Worm (Caenorhabditis elegans): ENCODE data around the gene cyp-35A2.

The cyp-35A2 gene

ce11 chrV:7402355-7402754 is 38.4 kb upstream of the cyp-35A2 start, which contains the start of gene srj-13:
TSS of gene srj-13 (plus strand) at chrV:7402655.
- TF ChIP-seq unc-62 (GFP tag; optimal IDR thresholded peaks at IDR 0.05) (no peak), pha-4 (tag; optimal IDR thresholded peaks at IDR 0.05) (no peak), ceh-39 (tag; optimal IDR thresholded peaks at IDR 0.05) (no peak), tbx-8 (GFP tag; optimal IDR thresholded peaks at IDR 0.05) (no peak), lin-13 (tag; optimal IDR thresholded peaks at IDR 0.05) (no peak)

- TF ChIP-seq cnd-1 (tag; optimal IDR thresholded peaks at IDR 0.05) (no peak), unc-39 (tag; optimal IDR thresholded peaks at IDR 0.05) (no peak), unc-62 (GFP tag; optimal IDR thresholded peaks at IDR 0.05) (no peak)
Measured at ce11 chrV:7400588-7400987, 36.6 kb upstream of the cyp-35A2 start, which contains the start of gene srx-60. TSS of gene srx-60 (plus strand) at chrV:7400888.

- TF ChIP-seq ztf-11 (tag; optimal IDR thresholded peaks at IDR 0.05) (no peak), ceh-43 (GFP tag; optimal IDR thresholded peaks at IDR 0.05) (no peak), unc-120 (tag; optimal IDR thresholded peaks at IDR 0.05; ENCODE audit: poor library complexity, severe bottlenecking) (no peak), elt-3 (tag; optimal IDR thresholded peaks at IDR 0.05) (no peak), nhr-2 (tag; optimal IDR thresholded peaks at IDR 0.05) (no peak), drap-1 (GFP tag; optimal IDR thresholded peaks at IDR 0.05) (no peak)
Measured at ce11 chrV:7400095-7400494, 36.1 kb upstream of the cyp-35A2 start, which contains the start of gene cnc-9. TSS of gene cnc-9 (minus strand) at chrV:7400195.

ce11 chrV:7399202-7399601 is 35.2 kb upstream of the cyp-35A2 start, which contains the start of gene gst-41:
TSS of gene gst-41 (minus strand) at chrV:7399302.
- TF ChIP-seq drap-1 (GFP tag; optimal IDR thresholded peaks at IDR 0.05), result no peak
- no peak for TF ChIP-seq hlh-1 (tag; optimal IDR thresholded peaks at IDR 0.05)
- TF ChIP-seq cnd-1 (tag; optimal IDR thresholded peaks at IDR 0.05), result no peak
- no peak for TF ChIP-seq nhr-237 (tag; optimal IDR thresholded peaks at IDR 0.05)
- no peak for TF ChIP-seq zip-8 (tag; optimal IDR thresholded peaks at IDR 0.05)
- TF ChIP-seq bed-3 (GFP tag; optimal IDR thresholded peaks at IDR 0.05), result no peak
- no peak for TF ChIP-seq nhr-2 (tag; optimal IDR thresholded peaks at IDR 0.05)
- no peak for TF ChIP-seq ceh-39 (tag; optimal IDR thresholded peaks at IDR 0.05)
- no peak for TF ChIP-seq unc-120 (tag; optimal IDR thresholded peaks at IDR 0.05; ENCODE audit: poor library complexity, severe bottlenecking)
- no peak for TF ChIP-seq unc-62 (GFP tag; optimal IDR thresholded peaks at IDR 0.05)
- no peak for TF ChIP-seq blmp-1 (tag; optimal IDR thresholded peaks at IDR 0.05)
- TF ChIP-seq mab-5 (tag; optimal IDR thresholded peaks at IDR 0.05), result no peak
- TF ChIP-seq flh-1 (GFP tag; optimal IDR thresholded peaks at IDR 0.05), result no peak
- no peak for TF ChIP-seq pha-4 (tag; optimal IDR thresholded peaks at IDR 0.05)
- no peak for TF ChIP-seq ces-1 (GFP tag; optimal IDR thresholded peaks at IDR 0.05)
- TF ChIP-seq nhr-12 (tag; optimal IDR thresholded peaks at IDR 0.05), result no peak
- no peak for TF ChIP-seq lin-13 (tag; optimal IDR thresholded peaks at IDR 0.05)

ce11 chrV:7395359-7395758 is 31.4 kb upstream of the cyp-35A2 start, which contains the start of gene srx-9:
TSS of gene srx-9 (minus strand) at chrV:7395459.
- TF ChIP-seq zip-8 (tag; optimal IDR thresholded peaks at IDR 0.05) (peak; percentile 33), ham-2 (GFP tag; optimal IDR thresholded peaks at IDR 0.05) (no peak)

ce11 chrV:7391933-7392332 is 28.0 kb upstream of the cyp-35A2 start, which contains the start of gene fbxa-105:
TSS of gene fbxa-105 (minus strand) at chrV:7392029.
- TF ChIP-seq ztf-11 (tag; optimal IDR thresholded peaks at IDR 0.05) (no peak), nhr-2 (tag; optimal IDR thresholded peaks at IDR 0.05) (no peak), sptf-1 (tag; optimal IDR thresholded peaks at IDR 0.05) (no peak), blmp-1 (tag; optimal IDR thresholded peaks at IDR 0.05) (no peak), mab-5 (tag; optimal IDR thresholded peaks at IDR 0.05) (no peak), M03D4.4 (tag; optimal IDR thresholded peaks at IDR 0.05) (no peak), lsy-2 (tag; optimal IDR thresholded peaks at IDR 0.05) (no peak), ham-2 (GFP tag; optimal IDR thresholded peaks at IDR 0.05) (no peak), cnd-1 (tag; optimal IDR thresholded peaks at IDR 0.05) (no peak), bed-3 (GFP tag; optimal IDR thresholded peaks at IDR 0.05) (no peak), snpc-4 (tag; optimal IDR thresholded peaks at IDR 0.05) (no peak)

ce11 chrV:7389771-7390170 is 25.8 kb upstream of the cyp-35A2 start, which contains the start of gene C02H6.1:
TSS of gene C02H6.1 (minus strand) at chrV:7389871.
- TF ChIP-seq ceh-83 (GFP tag; optimal IDR thresholded peaks at IDR 0.05), result no peak
- no peak for TF ChIP-seq ztf-11 (tag; optimal IDR thresholded peaks at IDR 0.05)
- TF ChIP-seq snpc-4 (tag; optimal IDR thresholded peaks at IDR 0.05), result no peak
- TF ChIP-seq hlh-1 (tag; optimal IDR thresholded peaks at IDR 0.05), result no peak
- no peak for TF ChIP-seq mab-5 (tag; optimal IDR thresholded peaks at IDR 0.05)
- TF ChIP-seq mep-1 (tag; optimal IDR thresholded peaks at IDR 0.05), result no peak
- TF ChIP-seq ham-2 (GFP tag; optimal IDR thresholded peaks at IDR 0.05), result no peak
- no peak for TF ChIP-seq nhr-237 (tag; optimal IDR thresholded peaks at IDR 0.05)
- TF ChIP-seq ceh-43 (GFP tag; optimal IDR thresholded peaks at IDR 0.05), result no peak

Data from whole organism, mixed stage, embryonic.